Fruit fly (Drosophila melanogaster) whole organism, embryonic: Measurements from ENCODE around the gene CG18262.
A peak's percentile ranks its signal among the peaks of the same experiment; 100 is the strongest.

Experiments used
- Atf6 ChIP-seq: fragments of 200-800 bp; sonication (Bioruptor generic); IDR thresholded peaks from 2 replicates; pipeline ENCODE4 v1.3.6; 2022; ENCODE audit warnings: missing biosample characterization, missing genetic modification characterization
- CG10321 ChIP-seq: fragments of 200-800 bp; sonication (Bioruptor generic); IDR thresholded peaks from 2 replicates; pipeline ENCODE4 v1.3.6; 2022; ENCODE audit warnings: missing biosample characterization, missing genetic modification characterization
- CG12219 ChIP-seq: fragments of 200-800 bp; sonication (Bioruptor generic); optimal IDR thresholded peaks from 3 replicates; lab custom pipeline; 2018; ENCODE audit warnings: missing biosample characterization, mild to moderate bottlenecking, missing genetic modification characterization
- CG12236 ChIP-seq: fragments of 200-800 bp; sonication (Bioruptor generic); optimal IDR thresholded peaks from 2 replicates; lab custom pipeline; 2016; ENCODE audit warnings: missing biosample characterization, missing genetic modification characterization
- CG12942 ChIP-seq: fragments of 200-800 bp; sonication (Bioruptor generic); optimal IDR thresholded peaks from 3 replicates; lab custom pipeline; 2016; ENCODE audit warnings: missing biosample characterization, missing genetic modification characterization
- CG14710 ChIP-seq: fragments of 200-800 bp; sonication (Bioruptor generic); optimal IDR thresholded peaks from 3 replicates; lab custom pipeline; 2019; ENCODE audit warnings: missing biosample characterization, mild to moderate bottlenecking, missing genetic modification characterization, moderate library complexity
- CG15011 ChIP-seq: fragments of 200-800 bp; sonication (Bioruptor generic); optimal IDR thresholded peaks from 3 replicates; lab custom pipeline; 2018; ENCODE audit warnings: missing biosample characterization, mild to moderate bottlenecking, missing genetic modification characterization
- CG17829 ChIP-seq: fragments of 200-800 bp; optimal IDR thresholded peaks from 2 replicates; lab custom pipeline; 2019; ENCODE audit warnings: missing biosample characterization, mild to moderate bottlenecking, missing genetic modification characterization, moderate library complexity
- CG18619 ChIP-seq: fragments of 200-800 bp; sonication (Bioruptor generic); optimal IDR thresholded peaks from 3 replicates; lab custom pipeline; 2017; ENCODE audit warnings: missing biosample characterization, mild to moderate bottlenecking, missing genetic modification characterization
- CG2129 ChIP-seq: fragments of 200-800 bp; sonication (Bioruptor generic); IDR thresholded peaks from 2 replicates; pipeline ENCODE4 v1.3.6; 2022; ENCODE audit warnings: missing biosample characterization, missing genetic modification characterization; ENCODE audit not compliant: partially characterized antibody
- CG2712 ChIP-seq: fragments of 200-800 bp; optimal IDR thresholded peaks from 3 replicates; lab custom pipeline; 2019; ENCODE audit warnings: missing biosample characterization, mild to moderate bottlenecking, missing genetic modification characterization, moderate library complexity
- CG30020 ChIP-seq: fragments of 200-800 bp; optimal IDR thresholded peaks from 2 replicates; lab custom pipeline; 2019; ENCODE audit warnings: missing biosample characterization, mild to moderate bottlenecking, missing genetic modification characterization, moderate library complexity
- CG34376 ChIP-seq: fragments of 200-800 bp; sonication (Bioruptor generic); optimal IDR thresholded peaks from 2 replicates; lab custom pipeline; 2018; ENCODE audit warnings: missing biosample characterization, mild to moderate bottlenecking, missing genetic modification characterization
- CG9727 ChIP-seq: fragments of 200-800 bp; sonication (Bioruptor generic); optimal IDR thresholded peaks from 3 replicates; lab custom pipeline; 2017; ENCODE audit warnings: missing biosample characterization, mild to moderate bottlenecking, missing genetic modification characterization
- CoRest ChIP-seq: fragments of 200-800 bp; sonication (Bioruptor generic); optimal IDR thresholded peaks from 3 replicates; lab custom pipeline; 2018; ENCODE audit warnings: missing biosample characterization, mild to moderate bottlenecking, missing genetic modification characterization, moderate library complexity
- D19B ChIP-seq: fragments of 200-800 bp; sonication (Bioruptor generic); optimal IDR thresholded peaks from 2 replicates; lab custom pipeline; 2017; ENCODE audit warnings: missing biosample characterization, mild to moderate bottlenecking, missing genetic modification characterization
- Deaf1 ChIP-seq: fragments of 200-800 bp; optimal IDR thresholded peaks from 3 replicates; lab custom pipeline; 2019; ENCODE audit warnings: missing biosample characterization, mild to moderate bottlenecking, missing genetic modification characterization, moderate library complexity
- Elba2 ChIP-seq: fragments of 200-800 bp; sonication (Bioruptor generic); optimal IDR thresholded peaks from 3 replicates; lab custom pipeline; 2016; ENCODE audit warnings: missing biosample characterization, missing genetic modification characterization
- HmgZ ChIP-seq: fragments of 200-800 bp; sonication (Bioruptor generic); optimal IDR thresholded peaks from 2 replicates; lab custom pipeline; 2018; ENCODE audit warnings: missing biosample characterization, mild to moderate bottlenecking, missing genetic modification characterization
- Hmx ChIP-seq: fragments of 200-800 bp; sonication (Bioruptor generic); optimal IDR thresholded peaks from 2 replicates; lab custom pipeline; 2016; ENCODE audit warnings: missing biosample characterization, missing genetic modification characterization
- NC2β ChIP-seq: fragments of 200-800 bp; sonication (Bioruptor generic); optimal IDR thresholded peaks from 2 replicates; lab custom pipeline; 2016; ENCODE audit warnings: missing biosample characterization, missing genetic modification characterization
- Nf-YB ChIP-seq: fragments of 200-800 bp; sonication (Bioruptor generic); optimal IDR thresholded peaks from 3 replicates; lab custom pipeline; 2019; ENCODE audit warnings: missing biosample characterization, mild to moderate bottlenecking, missing genetic modification characterization, moderate library complexity
- Optix ChIP-seq: fragments of 200-800 bp; sonication (Bioruptor generic); IDR thresholded peaks from 3 replicates; pipeline ENCODE4 v1.3.6; 2022; ENCODE audit warnings: missing biosample characterization, missing genetic modification characterization
- Rx ChIP-seq: fragments of 200-800 bp; sonication (Bioruptor generic); IDR thresholded peaks from 2 replicates; pipeline ENCODE4 v1.3.6; 2022; ENCODE audit warnings: missing biosample characterization, missing genetic modification characterization
- Taf1 ChIP-seq: fragments of 200-800 bp; sonication (Bioruptor generic); IDR thresholded peaks from 2 replicates; pipeline ENCODE4 v1.3.6; 2022; ENCODE audit warnings: missing biosample characterization, missing genetic modification characterization
- aop ChIP-seq: fragments of 200-800 bp; sonication (Bioruptor generic); IDR thresholded peaks from 2 replicates; pipeline ENCODE4 v1.3.6; 2022; ENCODE audit warnings: missing biosample characterization, missing genetic modification characterization
- btn ChIP-seq: fragments of 200-800 bp; sonication (Bioruptor generic); optimal IDR thresholded peaks from 2 replicates; lab custom pipeline; 2016; ENCODE audit warnings: missing biosample characterization, missing genetic modification characterization
- cas ChIP-seq: fragments of 200-800 bp; sonication (Bioruptor generic); IDR thresholded peaks from 2 replicates; pipeline ENCODE4 v1.3.6; 2022; ENCODE audit warnings: missing biosample characterization, missing genetic modification characterization
- ci ChIP-seq: fragments of 200-800 bp; sonication (Bioruptor generic); IDR thresholded peaks from 3 replicates; pipeline ENCODE4 v1.3.6; 2022; ENCODE audit warnings: missing biosample characterization, missing genetic modification characterization
- crc ChIP-seq: fragments of 200-800 bp; sonication (Bioruptor generic); optimal IDR thresholded peaks from 2 replicates; lab custom pipeline; 2016; ENCODE audit warnings: missing biosample characterization, missing genetic modification characterization
- cwo ChIP-seq: fragments of 200-800 bp; sonication (Bioruptor generic); optimal IDR thresholded peaks from 3 replicates; lab custom pipeline; 2017; ENCODE audit warnings: missing biosample characterization, missing genetic modification characterization, mild to moderate bottlenecking, moderate library complexity, missing genetic modification reagents
- dati ChIP-seq: fragments of 200-800 bp; sonication (Bioruptor generic); IDR thresholded peaks from 2 replicates; pipeline ENCODE4 v1.3.6; 2022; ENCODE audit warnings: missing biosample characterization, missing genetic modification characterization
- exex ChIP-seq: fragments of 200-800 bp; sonication (Bioruptor generic); optimal IDR thresholded peaks from 4 replicates; lab custom pipeline; 2018; ENCODE audit warnings: missing biosample characterization, mild to moderate bottlenecking, missing genetic modification characterization, moderate library complexity
- gce ChIP-seq: fragments of 200-800 bp; sonication (Bioruptor generic); IDR thresholded peaks from 3 replicates; pipeline ENCODE4 v1.3.6; 2022; ENCODE audit warnings: missing biosample characterization, missing genetic modification characterization
- insv ChIP-seq, 2 experiments: fragments of 200-800 bp; sonication (Bioruptor generic); optimal IDR thresholded peaks; 3 replicates each; lab custom pipeline; 2016 to 2018; ENCODE audit warnings: missing biosample characterization in 2 of 2, missing genetic modification characterization in 2 of 2
- kni ChIP-seq: fragments of 200-800 bp; sonication (Bioruptor generic); optimal IDR thresholded peaks from 3 replicates; lab custom pipeline; 2017; ENCODE audit warnings: mild to moderate bottlenecking, missing biosample characterization, missing genetic modification reagents, missing genetic modification characterization
- lab ChIP-seq: fragments of 200-800 bp; sonication (Bioruptor generic); optimal IDR thresholded peaks from 3 replicates; lab custom pipeline; 2017; ENCODE audit warnings: missing biosample characterization, missing genetic modification characterization, mild to moderate bottlenecking, moderate library complexity, missing genetic modification reagents
- nerfin-2 ChIP-seq: fragments of 200-800 bp; sonication (Bioruptor generic); IDR thresholded peaks from 2 replicates; pipeline ENCODE4 v1.3.6; 2022; ENCODE audit warnings: missing biosample characterization, missing genetic modification characterization; ENCODE audit not compliant: partially characterized antibody
- nmo ChIP-seq: fragments of 200-800 bp; sonication (Bioruptor generic); optimal IDR thresholded peaks from 2 replicates; lab custom pipeline; 2018; ENCODE audit warnings: missing biosample characterization, mild to moderate bottlenecking, missing genetic modification characterization, moderate library complexity
- nom ChIP-seq: fragments of 200-800 bp; sonication (Bioruptor generic); optimal IDR thresholded peaks from 2 replicates; lab custom pipeline; 2017; ENCODE audit warnings: missing biosample characterization, missing genetic modification characterization, mild to moderate bottlenecking, moderate library complexity, missing genetic modification reagents
- pho ChIP-seq: fragments of 200-800 bp; sonication (Bioruptor generic); optimal IDR thresholded peaks from 2 replicates; lab custom pipeline; 2016; ENCODE audit warnings: missing biosample characterization, missing genetic modification characterization
- pros ChIP-seq: fragments of 200-800 bp; sonication (Bioruptor generic); optimal IDR thresholded peaks from 3 replicates; lab custom pipeline; 2019; ENCODE audit warnings: missing biosample characterization, mild to moderate bottlenecking, missing genetic modification characterization, moderate library complexity
- row ChIP-seq: fragments of 200-800 bp; sonication (Bioruptor generic); IDR thresholded peaks from 3 replicates; pipeline ENCODE4 v1.3.6; 2022; ENCODE audit warnings: missing biosample characterization, missing genetic modification characterization
- sc ChIP-seq, 3 experiments: fragments of >200 bp in 2 of 3; fragments of 200-800 bp in 1 of 3; sonication (Bioruptor generic) in 1 of 3; optimal IDR thresholded peaks; 2 replicates in 2 of 3; 3 replicates in 1 of 3; lab custom pipeline; 2017; ENCODE audit warnings: mild to moderate bottlenecking in 1 of 3, missing biosample characterization in 1 of 3, missing genetic modification characterization in 1 of 3, missing genetic modification reagents in 1 of 3
- ssp ChIP-seq: fragments of 200-800 bp; sonication (Bioruptor generic); IDR thresholded peaks from 2 replicates; pipeline ENCODE4 v1.3.6; 2022; ENCODE audit warnings: missing biosample characterization, missing genetic modification characterization
- sug ChIP-seq: fragments of 200-800 bp; optimal IDR thresholded peaks from 2 replicates; lab custom pipeline; 2019; ENCODE audit warnings: missing biosample characterization, mild to moderate bottlenecking, missing genetic modification characterization, moderate library complexity
- tup ChIP-seq: fragments of 200-800 bp; sonication (Bioruptor generic); optimal IDR thresholded peaks from 2 replicates; lab custom pipeline; 2016; ENCODE audit warnings: missing biosample characterization, mild to moderate bottlenecking, missing genetic modification characterization, moderate library complexity
- usp ChIP-seq: fragments of >200 bp; optimal IDR thresholded peaks from 2 replicates; lab custom pipeline; 2017; ENCODE audit warnings: missing biosample characterization, missing genetic modification characterization

Gene CG18262

DNA sequence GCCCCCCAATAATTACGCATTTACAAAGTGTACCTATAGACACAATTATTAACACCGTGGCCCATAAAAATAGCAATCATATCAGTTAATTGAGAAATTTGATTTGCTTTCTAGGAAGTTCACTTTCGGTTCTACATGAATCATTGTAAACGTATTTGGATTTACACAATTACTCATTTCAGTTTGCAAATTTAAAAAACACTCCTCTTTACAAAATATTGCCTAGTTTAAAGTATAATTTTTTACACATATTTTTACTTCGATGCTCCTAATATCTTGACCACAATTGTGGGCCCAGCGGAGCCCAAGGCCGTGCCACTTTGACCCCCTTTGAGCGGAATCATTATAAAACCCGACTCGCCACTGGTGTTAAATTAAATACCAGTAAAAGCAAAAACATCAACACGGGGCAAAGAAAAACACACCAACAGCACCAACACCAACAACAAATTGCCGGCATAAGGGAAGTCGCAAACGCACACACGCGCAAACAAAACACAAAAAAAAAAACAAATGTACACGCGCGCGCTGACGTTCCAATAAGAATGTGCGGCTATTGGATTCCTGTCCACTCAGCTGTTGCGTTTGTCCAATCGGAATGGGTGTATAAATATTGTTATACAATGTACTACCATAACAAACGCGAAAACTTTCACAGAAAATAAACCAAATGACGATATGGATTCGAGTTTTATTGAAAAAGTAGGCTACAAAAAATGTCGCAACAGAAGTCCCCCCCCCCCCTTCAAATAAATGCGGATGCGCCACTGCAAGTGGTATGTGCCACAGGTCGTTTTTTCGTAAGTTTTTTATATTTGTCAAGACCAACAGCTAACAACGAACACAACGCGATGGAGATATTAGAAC is 38.0 kb upstream of the CG18262 start (continued):
- TF ChIP-seq NC2β (GFP tag; lab: Kevin White, UChicago) (peak; percentile 29), CG2712 (tag; lab: Kevin White, UChicago) (peak; percentile 56), lab (GFP tag; lab: Kevin White, UChicago) (peak; percentile 85), kni (GFP tag; lab: Kevin White, UChicago) (peak; percentile 11), pho (GFP tag; lab: Kevin White, UChicago) (peak; percentile 74), dati (GFP tag; lab: Robert Waterston, UW) (no peak), cwo (peak; percentile 70), CG17829 (tag; lab: Kevin White, UChicago) (peak; percentile 41), Rx (GFP tag; lab: Robert Waterston, UW) (no peak), Elba2 (GFP tag; lab: Kevin White, UChicago) (peak; percentile 80), Deaf1 (peak; percentile 37), sug (tag; lab: Kevin White, UChicago) (peak; percentile 75), row (GFP tag; lab: Robert Waterston, UW) (peak; percentile 76), CG2129 (GFP tag; lab: Robert Waterston, UW) (no peak), CG12236 (GFP tag; lab: Kevin White, UChicago) (no peak), nmo (GFP tag; lab: Kevin White, UChicago) (peak; percentile 60), CG9727 (GFP tag; lab: Kevin White, UChicago) (peak; percentile 58), Hmx (GFP tag; lab: Kevin White, UChicago) (no peak), cas (GFP tag; lab: Robert Waterston, UW) (no peak), CoRest (tag; lab: Kevin White, UChicago) (peak; percentile 73), insv (GFP tag; optimal IDR thresholded peaks at IDR 0.05; lab: Kevin White, UChicago) (peak; percentile 64 to 94), ssp (GFP tag; lab: Robert Waterston, UW) (no peak), nerfin-2 (GFP tag; lab: Robert Waterston, UW) (no peak), gce (GFP tag; lab: Robert Waterston, UW) (peak; percentile 53; the same call in 1 of the 3 replicates), CG34376 (GFP tag; lab: Kevin White, UChicago) (peak; percentile 67), CG30020 (tag; lab: Kevin White, UChicago) (no peak), aop (GFP tag; lab: Robert Waterston, UW) (no peak), Nf-YB (no peak), CG14710 (tag; lab: Kevin White, UChicago) (peak; percentile 7), CG18619 (GFP tag; lab: Kevin White, UChicago) (peak; percentile 52), Optix (GFP tag; lab: Robert Waterston, UW) (no peak), Atf6 (GFP tag; lab: Robert Waterston, UW) (peak; percentile 70), tup (no peak), CG12219 (GFP tag; lab: Kevin White, UChicago) (peak; percentile 53), nom (no peak), CG10321 (no peak), CG15011 (GFP tag; lab: Kevin White, UChicago) (peak; percentile 62), sc (optimal IDR thresholded peaks at IDR 0.05; lab: Kevin White, UChicago) (no peak), sc (GFP tag; optimal IDR thresholded peaks at IDR 0.05; lab: Kevin White, UChicago) (no peak), CG12942 (GFP tag; lab: Kevin White, UChicago) (no peak), pros (GFP tag; lab: Kevin White, UChicago) (no peak), ci (GFP tag; lab: Robert Waterston, UW) (peak; percentile 22; the same call in 1 of the 3 replicates), btn (peak; percentile 9), exex (tag; lab: Kevin White, UChicago) (peak; percentile 24), Taf1 (no peak), crc (GFP tag; lab: Kevin White, UChicago) (no peak), D19B (GFP tag; lab: Kevin White, UChicago) (peak; percentile 36), HmgZ (peak; percentile 64), usp (no peak)
